Fruit fly (Drosophila melanogaster): Measurements from ENCODE around the gene Gr36b.

DNA sequence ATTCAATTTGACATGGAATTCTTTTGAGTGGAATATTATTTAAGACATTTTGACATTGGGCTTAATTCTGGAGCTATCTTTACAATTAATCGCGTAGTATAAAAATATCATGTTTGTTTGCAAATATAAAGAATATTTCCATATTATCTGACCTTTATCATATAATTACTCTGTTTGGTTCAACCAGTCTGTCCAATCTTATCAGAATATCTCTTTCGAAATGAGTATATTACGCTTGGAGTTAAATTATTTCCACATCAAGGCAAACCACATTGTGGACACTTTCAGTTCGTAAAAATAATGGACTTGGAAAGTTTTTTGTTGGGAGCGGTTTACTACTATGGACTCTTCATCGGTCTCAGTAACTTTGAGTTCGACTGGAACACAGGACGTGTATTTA, 1.5 kb downstream of the Gr36b start, which contains the start of gene Gr36c:
- TF ChIP-seq Crg-1 (GFP tag; optimal IDR thresholded peaks at IDR 0.05) (no peak), kay (GFP tag; ENCODE audit: borderline replicate concordance) (no peak), toe (GFP tag; optimal IDR thresholded peaks at IDR 0.05) (no peak), ovo (GFP tag; optimal IDR thresholded peaks at IDR 0.05) (no peak), Mnt (GFP tag; optimal IDR thresholded peaks at IDR 0.05) (no peak), CG11617 (GFP tag; optimal IDR thresholded peaks at IDR 0.05) (no peak), bab1 (GFP tag; optimal IDR thresholded peaks at IDR 0.05) (no peak), CG33017 (tag; optimal IDR thresholded peaks at IDR 0.05) (no peak), pad (GFP tag; optimal IDR thresholded peaks at IDR 0.05) (no peak), cic (GFP tag; optimal IDR thresholded peaks at IDR 0.05) (no peak), CG5204 (GFP tag; optimal IDR thresholded peaks at IDR 0.05) (no peak), tj (GFP tag; optimal IDR thresholded peaks at IDR 0.05) (no peak), CG7101 (tag; optimal IDR thresholded peaks at IDR 0.05) (no peak)
